Worm (Caenorhabditis elegans) whole organism, young adult: ENCODE data around the gene srx-73.

Source experiments
- B0261.1 ChIP-seq: sonication (generic microtip); optimal IDR thresholded peaks from 2 replicates; lab custom pipeline; 2016; ENCODE audit warnings: mild to moderate bottlenecking, missing genetic modification characterization, moderate library complexity, missing compliant biosample characterization
- C17E4.6 ChIP-seq: fragments of 200-800 bp; sonication (Bioruptor generic); IDR thresholded peaks from 2 replicates; pipeline ENCODE4 v1.3.6; 2022; ENCODE audit warnings: missing genetic modification reagents, missing genetic modification characterization, missing compliant biosample characterization
- D2030.7 ChIP-seq: fragments of 200-800 bp; sonication (Bioruptor generic); IDR thresholded peaks from 2 replicates; pipeline ENCODE4 v1.3.6; 2022; ENCODE audit warnings: missing genetic modification reagents, missing genetic modification characterization, missing compliant biosample characterization
- F33H1.4 ChIP-seq: fragments of 200-800 bp; sonication (Bioruptor generic); IDR thresholded peaks from 2 replicates; pipeline ENCODE4 v1.3.6; 2022; ENCODE audit warnings: missing genetic modification reagents, missing genetic modification characterization, missing compliant biosample characterization
- Y53G8AR.9 ChIP-seq: fragments of 200-800 bp; sonication (Bioruptor generic); conservative IDR thresholded peaks from 2 replicates; pipeline ENCODE4 v1.3.6; 2022; ENCODE audit warnings: missing genetic modification reagents, missing genetic modification characterization, missing compliant biosample characterization
- Y79H2A.3 ChIP-seq: fragments of 200-800 bp; sonication (Bioruptor generic); conservative IDR thresholded peaks from 2 replicates; pipeline ENCODE4 v1.3.6; 2022; ENCODE audit warnings: missing genetic modification reagents, missing genetic modification characterization, missing compliant biosample characterization
- Y95B8A.8 ChIP-seq: fragments of 200-800 bp; sonication (Bioruptor generic); IDR thresholded peaks from 2 replicates; pipeline ENCODE4 v1.3.6; 2022; ENCODE audit warnings: missing genetic modification reagents, missing genetic modification characterization, missing compliant biosample characterization
- aptf-3 ChIP-seq: fragments of 200-800 bp; sonication (Bioruptor generic); IDR thresholded peaks from 2 replicates; pipeline ENCODE4 v1.3.6; 2022; ENCODE audit warnings: missing genetic modification characterization, missing compliant biosample characterization
- attf-6 ChIP-seq: fragments of 200-800 bp; sonication (Bioruptor generic); IDR thresholded peaks from 2 replicates; pipeline ENCODE4 v1.3.6; 2022; ENCODE audit warnings: missing genetic modification reagents, missing genetic modification characterization, missing compliant biosample characterization
- bed-1 ChIP-seq: fragments of 200-800 bp; sonication (Bioruptor generic); IDR thresholded peaks from 2 replicates; pipeline ENCODE4 v1.3.6; 2022; ENCODE audit warnings: missing genetic modification reagents, missing genetic modification characterization, missing compliant biosample characterization
- ccch-3 ChIP-seq: fragments of 200-800 bp; sonication (Bioruptor generic); optimal IDR thresholded peaks from 2 replicates; lab custom pipeline; 2018; ENCODE audit warnings: mild to moderate bottlenecking, missing genetic modification characterization, missing compliant biosample characterization
- cebp-1 ChIP-seq, 2 experiments: fragments of 200-800 bp in 1 of 2; sonication (Bioruptor generic) in 1 of 2; sonication (generic microtip) in 1 of 2; IDR thresholded peaks in 1 of 2; optimal IDR thresholded peaks in 1 of 2; 2 replicates each; pipeline versions ENCODE4 v1.3.6 to Lab custom; 2017 to 2022; ENCODE audit warnings: missing compliant biosample characterization in 2 of 2, missing genetic modification characterization in 2 of 2, mild to moderate bottlenecking in 1 of 2, missing genetic modification reagents in 1 of 2, moderate library complexity in 1 of 2
- cebp-2 ChIP-seq: fragments of 200-800 bp; sonication (Bioruptor generic); IDR thresholded peaks from 2 replicates; pipeline ENCODE4 v1.3.6; 2022; ENCODE audit warnings: missing genetic modification characterization, missing compliant biosample characterization
- ceh-40 ChIP-seq: fragments of 200-800 bp; sonication (Bioruptor generic); IDR thresholded peaks from 2 replicates; pipeline ENCODE4 v1.3.6; 2022; ENCODE audit warnings: missing genetic modification characterization, missing compliant biosample characterization
- ceh-58 ChIP-seq: fragments of 200-800 bp; sonication (Bioruptor generic); IDR thresholded peaks from 2 replicates; pipeline ENCODE4 v1.3.6; 2022; ENCODE audit warnings: missing genetic modification characterization, missing compliant biosample characterization
- die-1 ChIP-seq: sonication (generic microtip); optimal IDR thresholded peaks from 2 replicates; lab custom pipeline; 2016; ENCODE audit warnings: missing genotype, mild to moderate bottlenecking, missing genetic modification characterization, missing compliant biosample characterization
- dox-1 ChIP-seq: fragments of 200-800 bp; sonication (Bioruptor generic); IDR thresholded peaks from 2 replicates; pipeline ENCODE4 v1.3.6; 2022; ENCODE audit warnings: missing genetic modification reagents, missing genetic modification characterization, missing compliant biosample characterization
- egl-44 ChIP-seq: fragments of 200-800 bp; sonication (Bioruptor generic); IDR thresholded peaks from 2 replicates; pipeline ENCODE4 v1.3.6; 2022; ENCODE audit warnings: missing genetic modification reagents, missing genetic modification characterization, missing compliant biosample characterization
- egrh-3 ChIP-seq: fragments of 200-800 bp; sonication (Bioruptor generic); IDR thresholded peaks from 2 replicates; pipeline ENCODE4 v1.3.6; 2022; ENCODE audit warnings: missing genetic modification reagents, missing genetic modification characterization, missing compliant biosample characterization
- ekl-4 ChIP-seq: fragments of 200-800 bp; sonication (Bioruptor generic); IDR thresholded peaks from 2 replicates; pipeline ENCODE4 v1.3.6; 2022; ENCODE audit warnings: missing genetic modification reagents, missing genetic modification characterization, missing compliant biosample characterization
- hmg-1.2 ChIP-seq: fragments of 200-800 bp; sonication (Bioruptor generic); IDR thresholded peaks from 2 replicates; pipeline ENCODE4 v1.3.6; 2022; ENCODE audit warnings: missing genetic modification reagents, missing genetic modification characterization, missing compliant biosample characterization
- hmg-20 ChIP-seq: fragments of 200-800 bp; sonication (Bioruptor generic); IDR thresholded peaks from 2 replicates; pipeline ENCODE4 v1.3.6; 2022; ENCODE audit warnings: missing genetic modification reagents, missing genetic modification characterization, missing compliant biosample characterization
- hsf-1 ChIP-seq: fragments of 200-800 bp; sonication (Bioruptor generic); IDR thresholded peaks from 2 replicates; pipeline ENCODE4 v1.3.6; 2022; ENCODE audit warnings: missing genetic modification reagents, missing genetic modification characterization, missing compliant biosample characterization
- lin-26 ChIP-seq: fragments of 200-800 bp; sonication (Bioruptor generic); IDR thresholded peaks from 2 replicates; pipeline ENCODE4 v1.3.6; 2022; ENCODE audit warnings: missing genetic modification reagents, missing genetic modification characterization, missing compliant biosample characterization
- madf-3 ChIP-seq: fragments of 200-800 bp; sonication (Bioruptor generic); IDR thresholded peaks from 2 replicates; pipeline ENCODE4 v1.3.6; 2022; ENCODE audit warnings: missing genetic modification reagents, missing genetic modification characterization, missing compliant biosample characterization
- madf-6 ChIP-seq: fragments of 200-800 bp; sonication (Bioruptor generic); IDR thresholded peaks from 2 replicates; pipeline ENCODE4 v1.3.6; 2022; ENCODE audit warnings: missing genetic modification reagents, missing genetic modification characterization, missing compliant biosample characterization
- mcd-1 ChIP-seq: fragments of 200-800 bp; sonication (Bioruptor generic); IDR thresholded peaks from 2 replicates; pipeline ENCODE4 v1.3.6; 2022; ENCODE audit warnings: missing genetic modification reagents, missing genetic modification characterization, missing compliant biosample characterization
- nfyb-1 ChIP-seq: fragments of 200-800 bp; sonication (Bioruptor generic); IDR thresholded peaks from 2 replicates; pipeline ENCODE4 v1.3.6; 2022; ENCODE audit warnings: missing genetic modification reagents, missing genetic modification characterization, missing compliant biosample characterization
- nhr-120 ChIP-seq: fragments of 200-800 bp; sonication (Bioruptor generic); IDR thresholded peaks from 2 replicates; pipeline ENCODE4 v1.3.6; 2022; ENCODE audit warnings: missing genetic modification characterization, missing compliant biosample characterization
- nhr-80 ChIP-seq: sonication (generic microtip); optimal IDR thresholded peaks from 2 replicates; lab custom pipeline; 2016; ENCODE audit warnings: missing genetic modification characterization, missing compliant biosample characterization
- nhr-90 ChIP-seq: sonication (generic microtip); optimal IDR thresholded peaks from 2 replicates; lab custom pipeline; 2016; ENCODE audit warnings: missing genotype, mild to moderate bottlenecking, missing genetic modification characterization, missing compliant biosample characterization
- pbrm-1 ChIP-seq: fragments of 200-800 bp; sonication (Bioruptor generic); IDR thresholded peaks from 2 replicates; pipeline ENCODE4 v1.3.6; 2022; ENCODE audit warnings: missing genetic modification reagents, missing genetic modification characterization, missing compliant biosample characterization
- rcor-1 ChIP-seq: fragments of 200-800 bp; sonication (Bioruptor generic); IDR thresholded peaks from 2 replicates; pipeline ENCODE4 v1.3.6; 2022; ENCODE audit warnings: missing genetic modification reagents, missing genetic modification characterization, missing compliant biosample characterization
- rpc-1 ChIP-seq, 2 experiments: fragments of 150-350 bp in 1 of 2; sonication (generic microtip) in 1 of 2; optimal IDR thresholded peaks; 2 replicates each; lab custom pipeline; 2014 to 2018; ENCODE audit warnings: missing biosample characterization in 1 of 2, missing genetic modification characterization in 1 of 2, missing genetic modification reagents in 1 of 2, missing genotype in 1 of 2
- tbp1 ChIP-seq: fragments of 200-800 bp; sonication (Bioruptor generic); optimal IDR thresholded peaks from 2 replicates; lab custom pipeline; 2018; ENCODE audit warnings: mild to moderate bottlenecking, missing genetic modification characterization, missing compliant biosample characterization
- ztf-25 ChIP-seq: fragments of 200-800 bp; sonication (Bioruptor generic); IDR thresholded peaks from 2 replicates; pipeline ENCODE4 v1.3.6; 2022; ENCODE audit warnings: missing genetic modification reagents, missing genetic modification characterization, missing compliant biosample characterization
- ztf-28 ChIP-seq: fragments of 200-800 bp; sonication (Bioruptor generic); IDR thresholded peaks from 2 replicates; pipeline ENCODE4 v1.3.6; 2022; ENCODE audit warnings: missing genetic modification reagents, missing genetic modification characterization, missing compliant biosample characterization

srx-73 gene

ce11 chrV:4632808-4633207, 32.7 kb downstream of the srx-73 start:
- TF ChIP-seq madf-3 (0 out of 2 replicates have a peak, but pooled peaks have one; percentile 53), rpc-1 (optimal IDR thresholded peaks at IDR 0.05; lab: Kevin White, UChicago) (peak; percentile 23), rpc-1 (tag; optimal IDR thresholded peaks at IDR 0.05; lab: Kevin White, UChicago) (peak; percentile 56), Y53G8AR.9 (GFP tag; lab: Robert Waterston, UW) (peak; percentile 64), Y79H2A.3 (GFP tag; lab: Robert Waterston, UW) (peak; percentile 26; the same call in 1 of the 2 replicates), nhr-90 (peak; percentile 1), hmg-20 (GFP tag; lab: Robert Waterston, UW) (peak; percentile 36; the same call in 1 of the 2 replicates), C17E4.6 (GFP tag; lab: Robert Waterston, UW) (peak; percentile 26; the same call in 1 of the 2 replicates), tbp1 (GFP tag; lab: Kevin White, UChicago) (peak; percentile 78), ceh-58 (GFP tag; lab: Robert Waterston, UW) (0 out of 2 replicates have a peak, but pooled peaks have one; percentile 81), cebp-2 (GFP tag; lab: Robert Waterston, UW) (peak; percentile 78; the same call in 1 of the 2 replicates), rcor-1 (GFP tag; lab: Robert Waterston, UW) (peak; percentile 51; the same call in 1 of the 2 replicates), F33H1.4 (GFP tag; lab: Robert Waterston, UW) (peak; percentile 43), mcd-1 (GFP tag; lab: Robert Waterston, UW) (peak; percentile 48), D2030.7 (GFP tag; lab: Robert Waterston, UW) (peak; percentile 81), hsf-1 (GFP tag; lab: Robert Waterston, UW) (peak; percentile 66; the same call in 1 of the 2 replicates), egrh-3 (peak; percentile 39; the same call in 1 of the 2 replicates), cebp-1 (GFP tag; IDR thresholded peaks at IDR 0.05; lab: Robert Waterston, UW) (0 out of 2 replicates have a peak, but pooled peaks have one; percentile 27), cebp-1 (tag; optimal IDR thresholded peaks at IDR 0.05; lab: Kevin White, UChicago) (peak; percentile 21), dox-1 (GFP tag; lab: Robert Waterston, UW) (peak; percentile 83), die-1 (tag; lab: Kevin White, UChicago) (peak; percentile 15), pbrm-1 (GFP tag; lab: Robert Waterston, UW) (peak; percentile 55; the same call in 1 of the 2 replicates), egl-44 (GFP tag; lab: Robert Waterston, UW) (peak; percentile 92), B0261.1 (peak; percentile 33), aptf-3 (GFP tag; lab: Robert Waterston, UW) (peak; percentile 72; the same call in 1 of the 2 replicates), lin-26 (GFP tag; lab: Robert Waterston, UW) (peak; percentile 98), ceh-40 (GFP tag; lab: Robert Waterston, UW) (0 out of 2 replicates have a peak, but pooled peaks have one; percentile 46), Y95B8A.8 (peak; percentile 43; the same call in 1 of the 2 replicates), nfyb-1 (GFP tag; lab: Robert Waterston, UW) (peak; percentile 68), ztf-28 (GFP tag; lab: Robert Waterston, UW) (0 out of 2 replicates have a peak, but pooled peaks have one; percentile 65), ztf-25 (GFP tag; lab: Robert Waterston, UW) (peak; percentile 85; the same call in 1 of the 2 replicates), ekl-4 (GFP tag; lab: Robert Waterston, UW) (peak; percentile 82), nhr-120 (GFP tag; lab: Robert Waterston, UW) (0 out of 2 replicates have a peak, but pooled peaks have one; percentile 84), madf-6 (GFP tag; lab: Robert Waterston, UW) (peak; percentile 69), attf-6 (peak; percentile 71), hmg-1.2 (GFP tag; lab: Robert Waterston, UW) (peak; percentile 57), bed-1 (GFP tag; lab: Robert Waterston, UW) (peak; percentile 88; the same call in 1 of the 2 replicates)

DNA sequence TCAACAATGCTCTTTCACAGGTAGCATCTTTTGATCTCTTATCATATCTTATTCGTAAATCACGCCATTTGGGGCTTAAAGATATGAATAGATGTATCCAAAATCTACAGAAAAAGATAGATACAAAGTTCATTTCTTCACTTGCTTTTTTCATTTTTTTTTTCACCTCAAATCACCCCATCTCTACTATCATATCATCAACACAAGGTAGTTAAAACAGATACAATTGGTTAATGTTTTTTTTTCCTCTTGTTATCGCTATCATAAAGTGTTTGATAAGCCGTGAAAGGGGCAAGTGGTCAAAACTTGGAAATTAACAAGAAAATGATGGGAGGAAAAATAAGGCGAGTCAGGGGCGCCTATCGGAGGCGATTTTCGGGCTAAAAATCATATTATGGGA, 35.3 kb downstream of the srx-73 start:
- TF ChIP-seq nhr-80 (tag; lab: Kevin White, UChicago) = peak; percentile 60
- TF ChIP-seq ccch-3 (GFP tag; lab: Kevin White, UChicago) = no peak
- TF ChIP-seq, all 124 proteins: peak for 1
